Worm (Caenorhabditis elegans) whole organism, L3 larva: ENCODE results near the gene grl-12.

Source experiments
- ZK546.5 ChIP-seq: sonication (generic microtip); optimal IDR thresholded peaks from 2 replicates; lab custom pipeline; 2017; ENCODE audit warnings: missing biosample characterization, missing genetic modification characterization
- aly-2 ChIP-seq: fragments of 150-350 bp; optimal IDR thresholded peaks from 2 replicates; lab custom pipeline; 2014; ENCODE audit warnings: missing biosample characterization, missing genetic modification characterization
- ama-1 ChIP-seq: fragments of 150-350 bp; optimal IDR thresholded peaks from 2 replicates; lab custom pipeline; 2018
- ceh-16 ChIP-seq: sonication (generic microtip); optimal IDR thresholded peaks from 2 replicates; lab custom pipeline; 2017; ENCODE audit warnings: missing biosample characterization, missing genetic modification characterization
- ceh-28 ChIP-seq: fragments of 150-350 bp; optimal IDR thresholded peaks from 2 replicates; lab custom pipeline; 2014; ENCODE audit warnings: missing biosample characterization, missing genetic modification reagents, missing genetic modification characterization
- ceh-82 ChIP-seq: fragments of 150-350 bp; optimal IDR thresholded peaks from 2 replicates; lab custom pipeline; 2014; ENCODE audit warnings: missing biosample characterization, missing genetic modification characterization
- ceh-9 ChIP-seq: sonication (generic microtip); optimal IDR thresholded peaks from 2 replicates; lab custom pipeline; 2018; ENCODE audit warnings: missing biosample characterization, missing genetic modification characterization
- daf-12 ChIP-seq: fragments of 150-350 bp; optimal IDR thresholded peaks from 2 replicates; lab custom pipeline; 2014; ENCODE audit warnings: missing biosample characterization, missing genetic modification reagents, missing genetic modification characterization
- egl-5 ChIP-seq: fragments of 150-350 bp; optimal IDR thresholded peaks from 2 replicates; lab custom pipeline; 2017; ENCODE audit warnings: missing biosample characterization, missing genetic modification reagents, missing genetic modification characterization, inconsistent platforms
- elt-1 ChIP-seq: fragments of 150-350 bp; optimal IDR thresholded peaks from 2 replicates; lab custom pipeline; 2014; ENCODE audit warnings: missing biosample characterization, missing genetic modification characterization
- elt-2 ChIP-seq: sonication (generic microtip); optimal IDR thresholded peaks from 2 replicates; lab custom pipeline; 2016; ENCODE audit warnings: missing genetic modification reagents, mild to moderate bottlenecking, missing genetic modification characterization, missing compliant biosample characterization
- elt-3 ChIP-seq, 3 experiments: fragments of 150-350 bp in 1 of 3; sonication (generic microtip) in 2 of 3; optimal IDR thresholded peaks; 2 replicates in 2 of 3; 4 replicates in 1 of 3; lab custom pipeline; 2014 to 2017; ENCODE audit warnings: missing biosample characterization in 3 of 3, missing genetic modification characterization in 3 of 3
- eor-1 ChIP-seq, 2 experiments: fragments of 150-350 bp; optimal IDR thresholded peaks; 2 replicates each; lab custom pipeline; 2014 to 2018; ENCODE audit warnings: missing biosample characterization in 2 of 2, missing genetic modification characterization in 2 of 2
- fkh-2 ChIP-seq: fragments of 150-350 bp; optimal IDR thresholded peaks from 2 replicates; lab custom pipeline; 2014; ENCODE audit warnings: missing biosample characterization, missing genetic modification reagents, missing genetic modification characterization
- fos-1 ChIP-seq: fragments of 150-350 bp; optimal IDR thresholded peaks from 2 replicates; lab custom pipeline; 2014; ENCODE audit warnings: missing biosample characterization, missing genetic modification characterization
- hmg-11 ChIP-seq: sonication (generic microtip); optimal IDR thresholded peaks from 2 replicates; lab custom pipeline; 2016; ENCODE audit warnings: missing genetic modification characterization, missing compliant biosample characterization
- jun-1 ChIP-seq: fragments of 150-350 bp; optimal IDR thresholded peaks from 2 replicates; lab custom pipeline; 2014; ENCODE audit warnings: missing biosample characterization, missing genetic modification reagents, missing genetic modification characterization
- lin-15B ChIP-seq: fragments of 150-350 bp; optimal IDR thresholded peaks from 2 replicates; lab custom pipeline; 2014; ENCODE audit warnings: missing biosample characterization, missing genetic modification characterization
- lsy-12 ChIP-seq: sonication (generic microtip); optimal IDR thresholded peaks from 2 replicates; lab custom pipeline; 2016; ENCODE audit warnings: mild to moderate bottlenecking, missing genetic modification characterization, missing compliant biosample characterization
- mdl-1 ChIP-seq: fragments of 150-350 bp; optimal IDR thresholded peaks from 2 replicates; lab custom pipeline; 2014; ENCODE audit warnings: missing biosample characterization, missing genetic modification characterization
- mml-1 ChIP-seq: fragments of 150-350 bp; sonication (generic microtip); optimal IDR thresholded peaks from 3 replicates; lab custom pipeline; 2014; ENCODE audit warnings: missing biosample characterization, missing genetic modification characterization
- nfya-1 ChIP-seq: sonication (generic microtip); optimal IDR thresholded peaks from 2 replicates; lab custom pipeline; 2017; ENCODE audit warnings: missing genetic modification characterization, mild to moderate bottlenecking, missing compliant biosample characterization, antibody characterized with exemption, moderate library complexity; ENCODE audit not compliant: insufficient read depth
- nhr-11 ChIP-seq: fragments of 150-350 bp; optimal IDR thresholded peaks from 2 replicates; lab custom pipeline; 2014; ENCODE audit warnings: missing biosample characterization, missing genetic modification characterization
- nhr-23 ChIP-seq: fragments of 150-350 bp; optimal IDR thresholded peaks from 2 replicates; lab custom pipeline; 2014; ENCODE audit warnings: missing biosample characterization, missing genetic modification reagents, missing genetic modification characterization
- nhr-237 ChIP-seq: fragments of 150-350 bp; optimal IDR thresholded peaks from 2 replicates; lab custom pipeline; 2014; ENCODE audit warnings: missing biosample characterization, missing genetic modification characterization
- nhr-25 ChIP-seq: sonication (generic microtip); optimal IDR thresholded peaks from 2 replicates; lab custom pipeline; 2017; ENCODE audit warnings: missing biosample characterization, missing genetic modification characterization
- nhr-28 ChIP-seq: fragments of 150-350 bp; optimal IDR thresholded peaks from 2 replicates; lab custom pipeline; 2014; ENCODE audit warnings: missing biosample characterization, missing genetic modification characterization
- nhr-43 ChIP-seq: sonication (generic microtip); optimal IDR thresholded peaks from 2 replicates; lab custom pipeline; 2016; ENCODE audit warnings: mild to moderate bottlenecking, missing genetic modification characterization, missing compliant biosample characterization; ENCODE audit not compliant: poor library complexity, severe bottlenecking
- nhr-67 ChIP-seq: fragments of 150-350 bp; optimal IDR thresholded peaks from 2 replicates; lab custom pipeline; 2014; ENCODE audit warnings: missing biosample characterization, missing genetic modification characterization
- nhr-76 ChIP-seq: fragments of 150-350 bp; sonication (generic microtip); optimal IDR thresholded peaks from 5 replicates; lab custom pipeline; 2014; ENCODE audit warnings: missing biosample characterization, missing genetic modification characterization
- nhr-77 ChIP-seq: fragments of 150-350 bp; optimal IDR thresholded peaks from 2 replicates; lab custom pipeline; 2014; ENCODE audit warnings: missing biosample characterization, missing genetic modification characterization
- pha-4 ChIP-seq: fragments of 150-350 bp; optimal IDR thresholded peaks from 2 replicates; lab custom pipeline; 2014; ENCODE audit warnings: missing biosample characterization, missing genetic modification reagents, missing genetic modification characterization
- pqm-1 ChIP-seq: fragments of 150-350 bp; optimal IDR thresholded peaks from 2 replicates; lab custom pipeline; 2017; ENCODE audit warnings: missing biosample characterization, missing genetic modification characterization, inconsistent platforms
- snpc-4 ChIP-seq: fragments of 150-350 bp; optimal IDR thresholded peaks from 2 replicates; lab custom pipeline; 2014; ENCODE audit warnings: missing biosample characterization, missing genetic modification characterization
- unc-39 ChIP-seq: sonication (generic microtip); optimal IDR thresholded peaks from 4 replicates; lab custom pipeline; 2017; ENCODE audit warnings: missing biosample characterization, missing genetic modification characterization
- ztf-4 ChIP-seq: fragments of 150-350 bp; optimal IDR thresholded peaks from 2 replicates; lab custom pipeline; 2014; ENCODE audit warnings: missing biosample characterization, missing genetic modification characterization

Gene grl-12

ce11 chrV:8621213-8621612 lies 15.6 kb downstream of the grl-12 start, which contains the start of gene idpc-2:
idpc-2 (minus strand) TSS chrV:8621313.
- TF ChIP-seq daf-12 (tag; lab: Kevin White, UChicago) (no peak), nhr-67 (tag; lab: Kevin White, UChicago) (no peak), ama-1 (lab: Kevin White, UChicago) (no peak), nhr-77 (tag; lab: Kevin White, UChicago) (no peak), ceh-82 (tag; lab: Kevin White, UChicago) (no peak), ztf-4 (tag; lab: Kevin White, UChicago) (no peak), pha-4 (no peak), nhr-28 (tag; lab: Kevin White, UChicago) (no peak), fos-1 (no peak), elt-3 (tag; optimal IDR thresholded peaks at IDR 0.05; lab: Kevin White, UChicago) (no peak), mdl-1 (tag; lab: Kevin White, UChicago) (no peak), fkh-2 (no peak), ceh-28 (tag; lab: Kevin White, UChicago) (no peak), mml-1 (tag; lab: Kevin White, UChicago) (no peak), nhr-11 (no peak), nhr-76 (tag; lab: Kevin White, UChicago) (no peak), nhr-43 (tag; lab: Kevin White, UChicago) (no peak), snpc-4 (tag; lab: Kevin White, UChicago) (no peak)

DNA sequence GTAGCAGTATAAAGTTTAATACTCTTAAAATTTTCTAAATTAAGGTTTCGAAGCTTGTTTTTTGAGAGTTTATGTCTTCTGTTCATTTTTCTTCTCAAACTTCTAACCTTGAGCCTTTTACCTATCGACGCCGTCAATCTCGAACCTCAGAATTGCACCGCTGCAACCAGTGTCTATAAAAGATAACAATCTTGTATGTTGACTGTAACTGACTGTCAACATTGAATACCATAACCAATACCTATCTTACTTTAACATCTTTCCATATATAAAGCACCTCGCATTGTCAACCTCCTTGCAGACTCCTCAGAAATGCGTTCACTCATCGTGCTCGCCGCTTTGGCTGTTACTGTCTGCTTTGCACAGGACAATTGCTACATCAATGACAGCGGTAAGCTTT lies 18.1 kb downstream of the grl-12 start, which contains the start of gene grd-5:
Gene grd-5, plus strand, starts transcription at position 295 of the 400 bp plus-strand sequence.
- no peak for TF ChIP-seq ceh-16 (tag; lab: Kevin White, UChicago)
- no peak for TF ChIP-seq ceh-9 (tag; lab: Kevin White, UChicago)
- TF ChIP-seq nhr-67 (tag; lab: Kevin White, UChicago), result no peak
- TF ChIP-seq nhr-25, result peak; percentile 27
- TF ChIP-seq ceh-82 (tag; lab: Kevin White, UChicago), result no peak
- TF ChIP-seq elt-1, result peak; percentile 83
- TF ChIP-seq ZK546.5 (tag; lab: Kevin White, UChicago), result no peak
- no peak for TF ChIP-seq nhr-237 (tag; lab: Kevin White, UChicago)
- no peak for TF ChIP-seq nhr-23 (tag; lab: Kevin White, UChicago)
- no peak for TF ChIP-seq lsy-12 (tag; lab: Kevin White, UChicago)
- TF ChIP-seq unc-39, result no peak
- peak; percentile 17 for TF ChIP-seq nhr-43 (tag; lab: Kevin White, UChicago)
- no peak for TF ChIP-seq ztf-4 (tag; lab: Kevin White, UChicago)
- TF ChIP-seq pha-4, result no peak
- TF ChIP-seq, all 47 proteins: peak for 3

ce11 chrV:8615711-8616110 lies 21.1 kb downstream of the grl-12 start:
- TF ChIP-seq ceh-82 (tag; lab: Kevin White, UChicago) (no peak), ceh-16 (tag; lab: Kevin White, UChicago) (no peak), nhr-25 (peak; percentile 33), aly-2 (tag; lab: Kevin White, UChicago) (peak; percentile 8)
- TF ChIP-seq, all 47 proteins: peak for 2

DNA sequence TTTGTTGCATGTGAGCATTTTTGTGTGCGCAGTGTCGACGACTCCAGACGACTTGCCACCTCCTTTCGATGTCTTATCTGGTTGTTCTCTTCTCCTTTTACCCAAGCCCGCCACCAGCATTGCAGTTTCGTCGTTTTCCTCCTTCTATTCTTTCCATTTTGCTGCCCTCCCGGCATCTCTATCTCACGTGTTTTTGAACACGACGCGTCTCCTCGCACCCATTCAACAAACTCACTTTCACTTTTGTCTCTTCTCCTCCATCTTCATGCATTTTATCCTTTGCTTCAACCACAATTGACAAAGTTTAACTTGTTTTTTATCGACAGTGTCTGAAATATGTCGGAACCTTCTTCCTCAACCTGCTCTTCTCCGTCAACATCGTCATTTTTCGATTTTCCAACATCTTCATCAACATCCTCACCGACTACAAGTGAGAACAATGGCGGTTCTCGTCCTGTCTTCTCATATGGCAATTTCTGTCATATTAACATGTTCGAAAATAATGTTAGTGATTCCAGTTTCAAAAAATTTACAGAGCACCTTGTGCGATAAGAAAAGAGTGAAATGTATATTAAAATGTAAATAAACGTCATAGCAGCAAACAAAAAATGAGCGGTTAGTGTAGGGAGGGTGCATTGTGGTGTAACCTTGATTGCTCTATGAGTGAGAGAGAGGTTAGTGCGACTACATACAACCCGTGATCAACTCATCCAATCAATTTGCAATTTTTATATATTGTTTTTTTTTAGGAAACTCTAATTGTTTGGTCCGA lies 26.0 kb downstream of the grl-12 start, which contains the start of gene fip-4:
Gene fip-4, minus strand, starts transcription at position 636 of the 772 bp plus-strand sequence.
- no peak for TF ChIP-seq lin-15B (tag; lab: Kevin White, UChicago)
- peak; percentile 45 for TF ChIP-seq egl-5 (tag; lab: Kevin White, UChicago)
- TF ChIP-seq snpc-4 (tag; lab: Kevin White, UChicago), result peak; percentile 18
- peak; percentile 73 for TF ChIP-seq elt-2 (tag; lab: Kevin White, UChicago)
- peak; percentile 12 for TF ChIP-seq nfya-1 (tag; lab: Kevin White, UChicago)
- TF ChIP-seq pqm-1 (tag; lab: Kevin White, UChicago), result peak; percentile 76
- peak; percentile 38 for TF ChIP-seq mml-1 (tag; lab: Kevin White, UChicago)
- TF ChIP-seq jun-1 (tag; lab: Kevin White, UChicago), result peak; percentile 27
- TF ChIP-seq fos-1, result no peak
- TF ChIP-seq nhr-25, result peak; percentile 91
- no peak for TF ChIP-seq eor-1 (tag; optimal IDR thresholded peaks at IDR 0.05; lab: Kevin White, UChicago)
- TF ChIP-seq nhr-23 (tag; lab: Kevin White, UChicago), result peak; percentile 60
- TF ChIP-seq pha-4, result peak; percentile 99
- no peak for TF ChIP-seq elt-1
- TF ChIP-seq lsy-12 (tag; lab: Kevin White, UChicago), result peak; percentile 9
- TF ChIP-seq hmg-11 (tag; lab: Kevin White, UChicago), result no peak
